Worm (Caenorhabditis elegans) whole organism, mixed stage, embryonic: Measurements from ENCODE around the gene col-78.

Experiments
- blmp-1 ChIP-seq: fragments of 150-350 bp; optimal IDR thresholded peaks from 2 replicates; lab custom pipeline; 2014; ENCODE audit warnings: missing biosample characterization, missing genetic modification characterization
- drap-1 ChIP-seq: fragments of 200-800 bp; sonication (Bioruptor generic); optimal IDR thresholded peaks from 3 replicates; lab custom pipeline; 2018; ENCODE audit warnings: mild to moderate bottlenecking, missing genetic modification characterization, missing compliant biosample characterization
- elt-1 ChIP-seq: sonication (generic microtip); optimal IDR thresholded peaks from 2 replicates; lab custom pipeline; 2017; ENCODE audit warnings: missing genetic modification characterization, mild to moderate bottlenecking, missing compliant biosample characterization, antibody characterized with exemption, moderate library complexity, borderline replicate concordance; ENCODE audit not compliant: insufficient read depth
- elt-3 ChIP-seq: fragments of 150-350 bp; optimal IDR thresholded peaks from 2 replicates; lab custom pipeline; 2014; ENCODE audit warnings: missing biosample characterization, missing genetic modification characterization
- ham-2 ChIP-seq: fragments of 200-800 bp; sonication (Bioruptor generic); optimal IDR thresholded peaks from 2 replicates; lab custom pipeline; 2018; ENCODE audit warnings: mild to moderate bottlenecking, missing genetic modification characterization, missing compliant biosample characterization
- lsy-2 ChIP-seq: fragments of 150-350 bp; optimal IDR thresholded peaks from 2 replicates; lab custom pipeline; 2014; ENCODE audit warnings: missing biosample characterization, missing genetic modification characterization
- mab-5 ChIP-seq: fragments of 150-350 bp; optimal IDR thresholded peaks from 2 replicates; lab custom pipeline; 2014; ENCODE audit warnings: missing biosample characterization, missing genetic modification characterization
- mep-1 ChIP-seq: fragments of 150-350 bp; optimal IDR thresholded peaks from 2 replicates; lab custom pipeline; 2017; ENCODE audit warnings: missing biosample characterization, missing genetic modification reagents, missing genetic modification characterization, inconsistent platforms
- mls-2 ChIP-seq: sonication (generic microtip); optimal IDR thresholded peaks from 2 replicates; lab custom pipeline; 2016; ENCODE audit warnings: mild to moderate bottlenecking, missing genetic modification characterization, moderate library complexity, missing compliant biosample characterization
- nhr-237 ChIP-seq: fragments of 150-350 bp; optimal IDR thresholded peaks from 2 replicates; lab custom pipeline; 2014; ENCODE audit warnings: missing biosample characterization, missing genetic modification characterization
- nhr-28 ChIP-seq: fragments of 150-350 bp; optimal IDR thresholded peaks from 2 replicates; lab custom pipeline; 2014; ENCODE audit warnings: missing biosample characterization, missing genetic modification characterization
- pha-4 ChIP-seq: fragments of 150-350 bp; optimal IDR thresholded peaks from 2 replicates; lab custom pipeline; 2018; ENCODE audit warnings: missing biosample characterization, missing genetic modification reagents, missing genetic modification characterization
- sptf-1 ChIP-seq: sonication (generic microtip); optimal IDR thresholded peaks from 2 replicates; lab custom pipeline; 2017; ENCODE audit warnings: mild to moderate bottlenecking, missing genetic modification characterization, moderate library complexity, missing compliant biosample characterization
- unc-62 ChIP-seq: fragments of 150-350 bp; optimal IDR thresholded peaks from 2 replicates; lab custom pipeline; 2014; ENCODE audit warnings: missing biosample characterization, missing genetic modification reagents, missing genetic modification characterization

ce11 chrII:9145961-9146360, 6.4 kb upstream of the col-78 start, which contains the start of gene W07A12.4:
- TF ChIP-seq elt-1 (tag; lab: Kevin White, UChicago), result no peak
- no peak for TF ChIP-seq lsy-2 (tag; lab: Kevin White, UChicago)
- no peak for TF ChIP-seq mep-1
- no peak for TF ChIP-seq mab-5
- TF ChIP-seq mls-2, result no peak
- no peak for TF ChIP-seq pha-4
- no peak for TF ChIP-seq unc-62 (GFP tag; lab: Kevin White, UChicago)
- TF ChIP-seq nhr-28 (tag; lab: Kevin White, UChicago), result no peak
- no peak for TF ChIP-seq elt-3 (tag; lab: Kevin White, UChicago)
- TF ChIP-seq ham-2, result no peak
- TF ChIP-seq drap-1 (GFP tag; lab: Kevin White, UChicago), result no peak
- no peak for TF ChIP-seq nhr-237 (tag; lab: Kevin White, UChicago)
- TF ChIP-seq sptf-1, result no peak
- no peak for TF ChIP-seq blmp-1 (tag; lab: Kevin White, UChicago)
